Fruit fly (Drosophila melanogaster) whole organism, embryonic: Measurements from ENCODE around the gene Grip91.
A peak's percentile ranks its signal among the peaks of the same experiment; 100 is the strongest.

Experiments used
- Abd-B ChIP-seq: fragments of 200-800 bp; sonication (Bioruptor generic); optimal IDR thresholded peaks from 2 replicates; lab custom pipeline; 2018; ENCODE audit warnings: missing biosample characterization, mild to moderate bottlenecking, missing genetic modification characterization, moderate library complexity
- Atf-2 ChIP-seq: fragments of 200-800 bp; sonication (Bioruptor generic); optimal IDR thresholded peaks from 2 replicates; lab custom pipeline; 2016; ENCODE audit warnings: missing biosample characterization, missing genetic modification characterization
- Blimp-1 ChIP-seq: fragments of 200-800 bp; sonication (Bioruptor generic); optimal IDR thresholded peaks from 3 replicates; lab custom pipeline; 2018; ENCODE audit warnings: missing biosample characterization, missing genetic modification characterization, mild to moderate bottlenecking, moderate library complexity, missing genetic modification reagents
- CG11093 ChIP-seq: fragments of 200-800 bp; sonication (Bioruptor generic); IDR thresholded peaks from 3 replicates; pipeline ENCODE4 v1.3.6; 2022; ENCODE audit warnings: missing biosample characterization, missing genetic modification characterization
- CG11504 ChIP-seq: fragments of 200-800 bp; sonication (Bioruptor generic); optimal IDR thresholded peaks from 3 replicates; lab custom pipeline; 2019; ENCODE audit warnings: missing biosample characterization, mild to moderate bottlenecking, missing genetic modification characterization, moderate library complexity
- CG12236 ChIP-seq: fragments of 200-800 bp; sonication (Bioruptor generic); optimal IDR thresholded peaks from 2 replicates; lab custom pipeline; 2016; ENCODE audit warnings: missing biosample characterization, missing genetic modification characterization
- CG12942 ChIP-seq: fragments of 200-800 bp; sonication (Bioruptor generic); optimal IDR thresholded peaks from 3 replicates; lab custom pipeline; 2016; ENCODE audit warnings: missing biosample characterization, missing genetic modification characterization
- CG15269 ChIP-seq: fragments of 200-800 bp; sonication (Bioruptor generic); optimal IDR thresholded peaks from 2 replicates; lab custom pipeline; 2018; ENCODE audit warnings: missing biosample characterization, mild to moderate bottlenecking, missing genetic modification characterization, moderate library complexity
- CG1529 ChIP-seq: fragments of 200-800 bp; sonication (Bioruptor generic); optimal IDR thresholded peaks from 3 replicates; lab custom pipeline; 2018; ENCODE audit warnings: missing biosample characterization, missing genetic modification characterization
- CG18011 ChIP-seq: fragments of 200-800 bp; sonication (Bioruptor generic); optimal IDR thresholded peaks from 2 replicates; lab custom pipeline; 2017; ENCODE audit warnings: missing biosample characterization, missing genetic modification characterization, mild to moderate bottlenecking, moderate library complexity, missing genotype
- CG18262 ChIP-seq: fragments of 200-800 bp; optimal IDR thresholded peaks from 3 replicates; lab custom pipeline; 2019; ENCODE audit warnings: missing biosample characterization, mild to moderate bottlenecking, missing genetic modification characterization, moderate library complexity
- CG30020 ChIP-seq: fragments of 200-800 bp; optimal IDR thresholded peaks from 2 replicates; lab custom pipeline; 2019; ENCODE audit warnings: missing biosample characterization, mild to moderate bottlenecking, missing genetic modification characterization, moderate library complexity
- CG33557 ChIP-seq: fragments of 200-800 bp; sonication (Bioruptor generic); optimal IDR thresholded peaks from 2 replicates; lab custom pipeline; 2019; ENCODE audit warnings: missing biosample characterization, mild to moderate bottlenecking, missing genetic modification characterization, moderate library complexity
- CG34422 ChIP-seq: fragments of 200-800 bp; sonication (Bioruptor generic); IDR thresholded peaks from 3 replicates; pipeline ENCODE4 v1.3.6; 2022; ENCODE audit warnings: missing biosample characterization, missing genetic modification characterization
- CG3838 ChIP-seq: fragments of 200-800 bp; sonication (Bioruptor generic); optimal IDR thresholded peaks from 3 replicates; lab custom pipeline; 2016; ENCODE audit warnings: missing biosample characterization, missing genetic modification characterization
- CG4617 ChIP-seq: fragments of 200-800 bp; sonication (Bioruptor generic); optimal IDR thresholded peaks from 3 replicates; lab custom pipeline; 2016; ENCODE audit warnings: missing biosample characterization, missing genetic modification characterization, borderline replicate concordance
- CG6689 ChIP-seq: fragments of 200-800 bp; sonication (Bioruptor generic); IDR thresholded peaks from 2 replicates; pipeline ENCODE4 v1.3.6; 2022; ENCODE audit warnings: missing biosample characterization, missing genetic modification characterization
- CG7928 ChIP-seq: fragments of 200-800 bp; sonication (Bioruptor generic); optimal IDR thresholded peaks from 2 replicates; lab custom pipeline; 2017; ENCODE audit warnings: missing biosample characterization, mild to moderate bottlenecking, missing genetic modification characterization
- CG8388 ChIP-seq: fragments of 200-800 bp; sonication (Bioruptor generic); optimal IDR thresholded peaks from 2 replicates; lab custom pipeline; 2019; ENCODE audit warnings: missing biosample characterization, mild to moderate bottlenecking, missing genetic modification characterization, moderate library complexity
- CG8765 ChIP-seq: fragments of 200-800 bp; sonication (Bioruptor generic); IDR thresholded peaks from 2 replicates; pipeline ENCODE4 v1.3.6; 2022; ENCODE audit warnings: missing biosample characterization, missing genetic modification characterization
- CG8944 ChIP-seq: fragments of 200-800 bp; sonication (Bioruptor generic); optimal IDR thresholded peaks from 3 replicates; lab custom pipeline; 2016; ENCODE audit warnings: missing biosample characterization, missing genetic modification characterization
- CG9727 ChIP-seq: fragments of 200-800 bp; sonication (Bioruptor generic); optimal IDR thresholded peaks from 3 replicates; lab custom pipeline; 2017; ENCODE audit warnings: missing biosample characterization, mild to moderate bottlenecking, missing genetic modification characterization
- CHES-1-like ChIP-seq: fragments of 200-800 bp; sonication (Bioruptor generic); optimal IDR thresholded peaks from 2 replicates; lab custom pipeline; 2016; ENCODE audit warnings: missing biosample characterization, missing genetic modification characterization
- CrebB ChIP-seq: fragments of 200-800 bp; sonication (Bioruptor generic); optimal IDR thresholded peaks from 3 replicates; lab custom pipeline; 2018; ENCODE audit warnings: missing biosample characterization, mild to moderate bottlenecking, missing genetic modification characterization
- D19A ChIP-seq: fragments of 200-800 bp; optimal IDR thresholded peaks from 3 replicates; lab custom pipeline; 2019; ENCODE audit warnings: missing biosample characterization, mild to moderate bottlenecking, missing genetic modification characterization, moderate library complexity
- Dad ChIP-seq: fragments of 200-800 bp; sonication (Bioruptor generic); optimal IDR thresholded peaks from 3 replicates; lab custom pipeline; 2016; ENCODE audit warnings: missing biosample characterization, missing genetic modification characterization
- Dbx ChIP-seq: fragments of 200-800 bp; sonication (Bioruptor generic); IDR thresholded peaks from 3 replicates; pipeline ENCODE4 v1.3.6; 2022; ENCODE audit warnings: missing biosample characterization, missing genetic modification characterization
- Dfd ChIP-seq, 2 experiments: fragments of >200 bp; optimal IDR thresholded peaks; 2 replicates each; lab custom pipeline; 2017; ENCODE audit warnings: missing biosample characterization in 2 of 2, missing genetic modification characterization in 2 of 2
- Ets97D ChIP-seq: fragments of 200-800 bp; sonication (Bioruptor generic); optimal IDR thresholded peaks from 3 replicates; lab custom pipeline; 2016; ENCODE audit warnings: missing biosample characterization, missing genetic modification characterization
- Mad ChIP-seq: fragments of 200-800 bp; sonication (Bioruptor generic); optimal IDR thresholded peaks from 2 replicates; lab custom pipeline; 2016; ENCODE audit warnings: missing biosample characterization, missing genetic modification characterization
- Meics ChIP-seq: fragments of 200-800 bp; sonication (Bioruptor generic); optimal IDR thresholded peaks from 2 replicates; lab custom pipeline; 2017; ENCODE audit warnings: missing biosample characterization, mild to moderate bottlenecking, missing genetic modification characterization
- NK7.1 ChIP-seq: fragments of 200-800 bp; sonication (Bioruptor generic); optimal IDR thresholded peaks from 3 replicates; lab custom pipeline; 2016; ENCODE audit warnings: missing biosample characterization, missing genetic modification characterization
- Oli ChIP-seq: fragments of 200-800 bp; sonication (Bioruptor generic); optimal IDR thresholded peaks from 2 replicates; lab custom pipeline; 2018; ENCODE audit warnings: missing biosample characterization, mild to moderate bottlenecking, missing genetic modification characterization, moderate library complexity
- Optix ChIP-seq: fragments of 200-800 bp; sonication (Bioruptor generic); IDR thresholded peaks from 3 replicates; pipeline ENCODE4 v1.3.6; 2022; ENCODE audit warnings: missing biosample characterization, missing genetic modification characterization
- Ravus ChIP-seq: fragments of 200-800 bp; sonication (Bioruptor generic); IDR thresholded peaks from 2 replicates; pipeline ENCODE4 v1.3.6; 2022; ENCODE audit warnings: missing biosample characterization, missing genetic modification characterization
- ab ChIP-seq: fragments of 200-800 bp; sonication (Bioruptor generic); optimal IDR thresholded peaks from 2 replicates; lab custom pipeline; 2016; ENCODE audit warnings: missing biosample characterization, missing genetic modification characterization
- aop ChIP-seq: fragments of 200-800 bp; sonication (Bioruptor generic); IDR thresholded peaks from 2 replicates; pipeline ENCODE4 v1.3.6; 2022; ENCODE audit warnings: missing biosample characterization, missing genetic modification characterization
- ato ChIP-seq: fragments of 200-800 bp; sonication (Bioruptor generic); IDR thresholded peaks from 2 replicates; pipeline ENCODE4 v1.3.6; 2022; ENCODE audit warnings: missing biosample characterization, missing genetic modification characterization; ENCODE audit not compliant: partially characterized antibody
- corto ChIP-seq: fragments of 200-800 bp; sonication (Bioruptor generic); optimal IDR thresholded peaks from 2 replicates; lab custom pipeline; 2016; ENCODE audit warnings: missing biosample characterization, mild to moderate bottlenecking, missing genetic modification characterization, moderate library complexity
- ftz-f1 ChIP-seq: fragments of 200-800 bp; sonication (Bioruptor generic); optimal IDR thresholded peaks from 2 replicates; lab custom pipeline; 2016; ENCODE audit warnings: missing biosample characterization, missing genetic modification characterization
- gcm ChIP-seq: fragments of 200-800 bp; sonication (Bioruptor generic); optimal IDR thresholded peaks from 2 replicates; lab custom pipeline; 2019; ENCODE audit warnings: missing biosample characterization, mild to moderate bottlenecking, missing genetic modification characterization, moderate library complexity
- hth ChIP-seq: fragments of >200 bp; optimal IDR thresholded peaks from 2 replicates; lab custom pipeline; 2017; ENCODE audit warnings: inconsistent platforms
- jigr1 ChIP-seq: fragments of 200-800 bp; sonication (Bioruptor generic); IDR thresholded peaks from 3 replicates; pipeline ENCODE4 v1.3.6; 2022; ENCODE audit warnings: missing biosample characterization, missing genetic modification characterization
- nau ChIP-seq: fragments of 200-800 bp; sonication (Bioruptor generic); optimal IDR thresholded peaks from 3 replicates; lab custom pipeline; 2017; ENCODE audit warnings: missing biosample characterization, mild to moderate bottlenecking, missing genetic modification characterization, missing genetic modification reagents
- onecut ChIP-seq: fragments of 200-800 bp; sonication (Bioruptor generic); IDR thresholded peaks from 2 replicates; pipeline ENCODE4 v1.3.6; 2022; ENCODE audit warnings: missing biosample characterization, missing genetic modification characterization
- org-1 ChIP-seq: fragments of 200-800 bp; sonication (Bioruptor generic); optimal IDR thresholded peaks from 2 replicates; lab custom pipeline; 2017; ENCODE audit warnings: missing biosample characterization, missing genetic modification characterization
- pita ChIP-seq: fragments of 200-800 bp; sonication (Bioruptor generic); optimal IDR thresholded peaks from 2 replicates; lab custom pipeline; 2017; ENCODE audit warnings: missing biosample characterization, mild to moderate bottlenecking, missing genetic modification characterization
- pnt ChIP-seq: fragments of 200-800 bp; sonication (Bioruptor generic); optimal IDR thresholded peaks from 3 replicates; lab custom pipeline; 2016; ENCODE audit warnings: missing biosample characterization, missing genetic modification characterization
- tio ChIP-seq: fragments of 200-800 bp; sonication (Bioruptor generic); optimal IDR thresholded peaks from 2 replicates; lab custom pipeline; 2017; ENCODE audit warnings: missing biosample characterization, missing genetic modification characterization, inconsistent platforms
- tna ChIP-seq: fragments of 200-800 bp; sonication (Bioruptor generic); IDR thresholded peaks from 2 replicates; pipeline ENCODE4 v1.3.6; 2022; ENCODE audit warnings: missing biosample characterization, missing genetic modification characterization; ENCODE audit not compliant: partially characterized antibody
- tup ChIP-seq: fragments of 200-800 bp; sonication (Bioruptor generic); optimal IDR thresholded peaks from 2 replicates; lab custom pipeline; 2016; ENCODE audit warnings: missing biosample characterization, mild to moderate bottlenecking, missing genetic modification characterization, moderate library complexity
- tx ChIP-seq: fragments of 200-800 bp; sonication (Bioruptor generic); optimal IDR thresholded peaks from 2 replicates; lab custom pipeline; 2016; ENCODE audit warnings: missing biosample characterization, missing genetic modification characterization
- zen2 ChIP-seq: fragments of 200-800 bp; sonication (Bioruptor generic); IDR thresholded peaks from 3 replicates; pipeline ENCODE4 v1.3.6; 2022; ENCODE audit warnings: missing biosample characterization, missing genetic modification characterization; ENCODE audit not compliant: partially characterized antibody

Grip91 gene

dm6 chrX:13736174-13736482 lies 8.4 kb downstream of the Grip91 start, which contains the start of gene g (continued):
- no peak for TF ChIP-seq tup (GFP tag; lab: Kevin White, UChicago)
- TF ChIP-seq ato (GFP tag; lab: Robert Waterston, UW): peak; percentile 86
- no peak for TF ChIP-seq nau
- no peak for TF ChIP-seq Dad
- TF ChIP-seq Dbx (GFP tag; lab: Robert Waterston, UW): no peak
- no peak for TF ChIP-seq Ravus (GFP tag; lab: Robert Waterston, UW)
- no peak for TF ChIP-seq Oli
- no peak for TF ChIP-seq CG8765 (GFP tag; lab: Robert Waterston, UW)
- TF ChIP-seq ab (GFP tag; lab: Kevin White, UChicago): no peak
- TF ChIP-seq CG33557 (GFP tag; lab: Kevin White, UChicago): no peak
- TF ChIP-seq tio (GFP tag; lab: Kevin White, UChicago): no peak
- no peak for TF ChIP-seq CG11093
- TF ChIP-seq CG18262: no peak
- no peak for TF ChIP-seq CG8388 (GFP tag; lab: Kevin White, UChicago)
- no peak for TF ChIP-seq CG4617
- no peak for TF ChIP-seq org-1
- no peak for TF ChIP-seq onecut (GFP tag; lab: Robert Waterston, UW)
- TF ChIP-seq corto (GFP tag; lab: Kevin White, UChicago): no peak
- TF ChIP-seq zen2 (GFP tag; lab: Robert Waterston, UW): peak; percentile 52; the same call in 1 of the 3 replicates
- peak; percentile 80 for TF ChIP-seq tna (GFP tag; lab: Robert Waterston, UW)
- no peak for TF ChIP-seq CG6689 (GFP tag; lab: Robert Waterston, UW)
- TF ChIP-seq CG8944 (GFP tag; lab: Kevin White, UChicago): no peak
- peak; percentile 83 for TF ChIP-seq Ets97D (GFP tag; lab: Kevin White, UChicago)
- no peak for TF ChIP-seq CG1529 (GFP tag; lab: Kevin White, UChicago)
- TF ChIP-seq hth (lab: Kevin White, UChicago): no peak
- TF ChIP-seq CG11504 (tag; lab: Kevin White, UChicago): no peak
- TF ChIP-seq CG7928 (GFP tag; lab: Kevin White, UChicago): no peak
- TF ChIP-seq aop (GFP tag; lab: Robert Waterston, UW): no peak
- TF ChIP-seq CG3838 (GFP tag; lab: Kevin White, UChicago): no peak
- no peak for TF ChIP-seq Dfd (GFP tag; optimal IDR thresholded peaks at IDR 0.05; lab: Kevin White, UChicago)
- no peak for TF ChIP-seq NK7.1 (GFP tag; lab: Kevin White, UChicago)
- no peak for TF ChIP-seq CG12942 (GFP tag; lab: Kevin White, UChicago)
- TF ChIP-seq gcm: no peak
- TF ChIP-seq Abd-B: no peak
- TF ChIP-seq Mad (GFP tag; lab: Kevin White, UChicago): peak; percentile 1
- TF ChIP-seq CG12236 (GFP tag; lab: Kevin White, UChicago): no peak
- TF ChIP-seq ftz-f1: no peak
- no peak for TF ChIP-seq CG34422 (GFP tag; lab: Robert Waterston, UW)
- peak; percentile 74 for TF ChIP-seq pita (GFP tag; lab: Kevin White, UChicago)
- no peak for TF ChIP-seq CrebB (tag; lab: Kevin White, UChicago)
- TF ChIP-seq CHES-1-like: peak; percentile 46
- TF ChIP-seq pnt (GFP tag; lab: Kevin White, UChicago): no peak
- no peak for TF ChIP-seq CG30020 (tag; lab: Kevin White, UChicago)
- TF ChIP-seq jigr1: no peak
- no peak for TF ChIP-seq Atf-2 (GFP tag; lab: Kevin White, UChicago)
- no peak for TF ChIP-seq CG9727 (GFP tag; lab: Kevin White, UChicago)
- no peak for TF ChIP-seq Blimp-1 (GFP tag; lab: Kevin White, UChicago)
- TF ChIP-seq Meics (GFP tag; lab: Kevin White, UChicago): no peak
- no peak for TF ChIP-seq CG18011
- no peak for TF ChIP-seq D19A (tag; lab: Kevin White, UChicago)
- no peak for TF ChIP-seq tx (GFP tag; lab: Kevin White, UChicago)
- no peak for TF ChIP-seq CG15269 (tag; lab: Kevin White, UChicago)
- no peak for TF ChIP-seq Optix (GFP tag; lab: Robert Waterston, UW)
